Worm (Caenorhabditis elegans) whole organism, L2 larva: ENCODE measurements around the gene C52A10.3.

Source experiments
- C34F6.9 ChIP-seq: fragments of 150-350 bp; optimal IDR thresholded peaks from 2 replicates; lab custom pipeline; 2014; ENCODE audit warnings: missing biosample characterization, missing genetic modification characterization
- F13H6.1 ChIP-seq: sonication (generic microtip); optimal IDR thresholded peaks from 2 replicates; lab custom pipeline; 2016; ENCODE audit warnings: missing genetic modification characterization, missing compliant biosample characterization
- Y55F3AM.14 ChIP-seq: fragments of 200-800 bp; sonication (Bioruptor generic); optimal IDR thresholded peaks from 2 replicates; lab custom pipeline; 2018; ENCODE audit warnings: mild to moderate bottlenecking, missing genetic modification characterization, missing compliant biosample characterization
- ZK546.5 ChIP-seq: sonication (generic microtip); optimal IDR thresholded peaks from 2 replicates; lab custom pipeline; 2017; ENCODE audit warnings: missing biosample characterization, missing genetic modification characterization
- ama-1 ChIP-seq: fragments of 150-350 bp; optimal IDR thresholded peaks from 2 replicates; lab custom pipeline; 2018; ENCODE audit warnings: inconsistent platforms
- blmp-1 ChIP-seq: sonication (generic microtip); optimal IDR thresholded peaks from 2 replicates; lab custom pipeline; 2017; ENCODE audit warnings: missing genetic modification characterization, mild to moderate bottlenecking, missing compliant biosample characterization, antibody characterized with exemption, moderate library complexity; ENCODE audit not compliant: insufficient read depth
- ceh-82 ChIP-seq: fragments of 150-350 bp; optimal IDR thresholded peaks from 2 replicates; lab custom pipeline; 2014; ENCODE audit warnings: missing biosample characterization, missing genetic modification characterization
- crh-2 ChIP-seq: sonication (generic microtip); optimal IDR thresholded peaks from 2 replicates; lab custom pipeline; 2017; ENCODE audit warnings: missing biosample characterization, missing genetic modification characterization
- dmd-4 ChIP-seq: sonication (generic microtip); optimal IDR thresholded peaks from 2 replicates; lab custom pipeline; 2017; ENCODE audit warnings: missing biosample characterization, missing genetic modification characterization
- egl-27 ChIP-seq: sonication (generic microtip); optimal IDR thresholded peaks from 3 replicates; lab custom pipeline; 2017; ENCODE audit warnings: missing biosample characterization, missing genetic modification reagents, missing genetic modification characterization
- elt-3 ChIP-seq: sonication (generic microtip); optimal IDR thresholded peaks from 2 replicates; lab custom pipeline; 2017; ENCODE audit warnings: missing biosample characterization, missing genetic modification characterization
- fos-1 ChIP-seq: fragments of 150-350 bp; optimal IDR thresholded peaks from 2 replicates; lab custom pipeline; 2014; ENCODE audit warnings: missing biosample characterization, missing genetic modification characterization
- gmeb-1 ChIP-seq: fragments of 150-350 bp; optimal IDR thresholded peaks from 2 replicates; lab custom pipeline; 2014; ENCODE audit warnings: missing biosample characterization, missing genetic modification characterization
- lin-11 ChIP-seq: fragments of 150-350 bp; sonication (generic microtip); optimal IDR thresholded peaks from 2 replicates; lab custom pipeline; 2014; ENCODE audit warnings: missing biosample characterization, missing genetic modification characterization, inconsistent platforms, mixed read lengths
- lin-13 ChIP-seq: fragments of 150-350 bp; optimal IDR thresholded peaks from 2 replicates; lab custom pipeline; 2014; ENCODE audit warnings: missing biosample characterization, missing genetic modification reagents, missing genetic modification characterization
- lsy-2 ChIP-seq, 2 experiments: fragments of 150-350 bp in 1 of 2; sonication (generic microtip) in 1 of 2; optimal IDR thresholded peaks; 2 replicates each; lab custom pipeline; 2014 to 2017; ENCODE audit warnings: missing biosample characterization in 2 of 2, missing genetic modification characterization in 2 of 2
- mab-5 ChIP-seq: fragments of 150-350 bp; optimal IDR thresholded peaks from 2 replicates; lab custom pipeline; 2014; ENCODE audit warnings: missing biosample characterization, missing genetic modification characterization
- mbf-1 ChIP-seq: sonication (generic microtip); optimal IDR thresholded peaks from 2 replicates; lab custom pipeline; 2017; ENCODE audit warnings: missing biosample characterization, missing genetic modification characterization
- nhr-10 ChIP-seq: sonication (generic microtip); optimal IDR thresholded peaks from 2 replicates; lab custom pipeline; 2017; ENCODE audit warnings: missing biosample characterization, missing genetic modification characterization
- nhr-11 ChIP-seq: fragments of 150-350 bp; optimal IDR thresholded peaks from 2 replicates; lab custom pipeline; 2014; ENCODE audit warnings: missing biosample characterization, missing genetic modification characterization
- nhr-12 ChIP-seq: fragments of 150-350 bp; optimal IDR thresholded peaks from 2 replicates; lab custom pipeline; 2014; ENCODE audit warnings: missing biosample characterization, missing genetic modification characterization
- nhr-129 ChIP-seq: fragments of 150-350 bp; optimal IDR thresholded peaks from 2 replicates; lab custom pipeline; 2014; ENCODE audit warnings: missing biosample characterization, missing genetic modification characterization
- nhr-21 ChIP-seq: fragments of 150-350 bp; optimal IDR thresholded peaks from 2 replicates; lab custom pipeline; 2014; ENCODE audit warnings: missing biosample characterization, missing genetic modification characterization
- nhr-23 ChIP-seq: fragments of 150-350 bp; optimal IDR thresholded peaks from 2 replicates; lab custom pipeline; 2014; ENCODE audit warnings: missing biosample characterization, missing genetic modification reagents, missing genetic modification characterization
- nhr-237 ChIP-seq: fragments of 150-350 bp; optimal IDR thresholded peaks from 2 replicates; lab custom pipeline; 2014; ENCODE audit warnings: missing biosample characterization, missing genetic modification characterization
- nhr-25 ChIP-seq: fragments of 150-350 bp; sonication (generic microtip); optimal IDR thresholded peaks from 3 replicates; lab custom pipeline; 2014; ENCODE audit warnings: missing biosample characterization, missing genetic modification characterization
- nhr-6 ChIP-seq: fragments of 150-350 bp; optimal IDR thresholded peaks from 2 replicates; lab custom pipeline; 2014; ENCODE audit warnings: missing biosample characterization, missing genetic modification characterization
- nhr-77 ChIP-seq: fragments of 150-350 bp; optimal IDR thresholded peaks from 2 replicates; lab custom pipeline; 2014; ENCODE audit warnings: missing biosample characterization, missing genetic modification characterization
- sem-4 ChIP-seq: fragments of 150-350 bp; optimal IDR thresholded peaks from 2 replicates; lab custom pipeline; 2014; ENCODE audit warnings: missing biosample characterization, missing genetic modification reagents, missing genetic modification characterization
- skn-1 ChIP-seq: sonication (generic microtip); optimal IDR thresholded peaks from 2 replicates; lab custom pipeline; 2017; ENCODE audit warnings: missing biosample characterization, missing genetic modification characterization
- sma-3 ChIP-seq: sonication (generic microtip); optimal IDR thresholded peaks from 2 replicates; lab custom pipeline; 2016; ENCODE audit warnings: missing genetic modification reagents, missing genetic modification characterization, missing compliant biosample characterization
- sma-9 ChIP-seq, 2 experiments: fragments of 150-350 bp in 1 of 2; sonication (generic microtip) in 1 of 2; optimal IDR thresholded peaks; 2 replicates each; lab custom pipeline; 2014 to 2016; ENCODE audit warnings: missing genetic modification characterization in 2 of 2, mild to moderate bottlenecking in 1 of 2, missing biosample characterization in 1 of 2, missing compliant biosample characterization in 1 of 2, missing genetic modification reagents in 1 of 2, moderate library complexity in 1 of 2
- snpc-4 ChIP-seq: fragments of 150-350 bp; optimal IDR thresholded peaks from 2 replicates; lab custom pipeline; 2014; ENCODE audit warnings: missing biosample characterization, missing genetic modification characterization
- unc-55 ChIP-seq: fragments of 150-350 bp; sonication (generic microtip); optimal IDR thresholded peaks from 3 replicates; lab custom pipeline; 2014; ENCODE audit warnings: missing biosample characterization, missing genetic modification reagents, missing genetic modification characterization
- unc-62 ChIP-seq: fragments of 150-350 bp; optimal IDR thresholded peaks from 2 replicates; lab custom pipeline; 2014; ENCODE audit warnings: missing biosample characterization, missing genetic modification reagents, missing genetic modification characterization
- ztf-1 ChIP-seq: fragments of 200-800 bp; sonication (Bioruptor generic); conservative IDR thresholded peaks from 2 replicates; pipeline ENCODE4 v1.3.6; 2022; ENCODE audit warnings: missing genetic modification characterization, missing compliant biosample characterization
- ztf-4 ChIP-seq: fragments of 150-350 bp; optimal IDR thresholded peaks from 2 replicates; lab custom pipeline; 2014; ENCODE audit warnings: missing biosample characterization, missing genetic modification characterization

Gene C52A10.3

ce11 chrV:5269024-5269535 lies 29.8 kb upstream of the C52A10.3 start, which contains the start of gene penr-1:
Gene penr-1 (plus strand): TSS chrV:5269485.
- TF ChIP-seq C34F6.9 (tag; lab: Kevin White, UChicago) = peak; percentile 76
- peak; percentile 41 for TF ChIP-seq sma-3 (GFP tag; lab: Kevin White, UChicago)
- TF ChIP-seq mbf-1 (tag; lab: Kevin White, UChicago) = no peak
- TF ChIP-seq sem-4 (tag; lab: Kevin White, UChicago) = peak; percentile 49
- TF ChIP-seq fos-1 (tag; lab: Kevin White, UChicago) = peak; percentile 15
- no peak for TF ChIP-seq ztf-4 (tag; lab: Kevin White, UChicago)
- peak; percentile 46 for TF ChIP-seq nhr-25 (tag; lab: Kevin White, UChicago)
- TF ChIP-seq unc-55 (GFP tag; lab: Kevin White, UChicago) = peak; percentile 71
- TF ChIP-seq nhr-6 (tag; lab: Kevin White, UChicago) = no peak
- TF ChIP-seq lin-13 (GFP tag; lab: Kevin White, UChicago) = peak; percentile 35
- peak; percentile 92 for TF ChIP-seq gmeb-1 (tag; lab: Kevin White, UChicago)
- TF ChIP-seq lin-11 = peak; percentile 18
- TF ChIP-seq Y55F3AM.14 (GFP tag; lab: Kevin White, UChicago) = no peak
- TF ChIP-seq lsy-2 (tag; optimal IDR thresholded peaks at IDR 0.05; lab: Kevin White, UChicago) = peak; percentile 3 to 74
- TF ChIP-seq nhr-77 (tag; lab: Kevin White, UChicago) = no peak
- peak; percentile 62 for TF ChIP-seq crh-2 (tag; lab: Kevin White, UChicago)
- TF ChIP-seq F13H6.1 = peak; percentile 40
- TF ChIP-seq nhr-21 (tag; lab: Kevin White, UChicago) = no peak
- TF ChIP-seq sma-9 (GFP tag; optimal IDR thresholded peaks at IDR 0.05; lab: Kevin White, UChicago) = peak; percentile 74
- no peak for TF ChIP-seq sma-9 (tag; optimal IDR thresholded peaks at IDR 0.05; lab: Kevin White, UChicago)
- TF ChIP-seq nhr-129 (tag; lab: Kevin White, UChicago) = peak; percentile 57

- TF ChIP-seq snpc-4 (tag; lab: Kevin White, UChicago) = no peak
These were observed 26.3 kb upstream of the C52A10.3 start, which contains the start of the genes srt-69 and B0238.12 for ce11 chrV:5265581-5265980. Gene srt-69 (minus strand): TSS chrV:5265681. Gene B0238.12 (plus strand): TSS chrV:5265844.

ce11 chrV:5262999-5263398 lies 23.7 kb upstream of the C52A10.3 start, which contains the start of gene cest-30:
Gene cest-30 (minus strand): TSS chrV:5263099.
- TF ChIP-seq F13H6.1 (no peak), nhr-23 (tag; lab: Kevin White, UChicago) (no peak), nhr-11 (tag; lab: Kevin White, UChicago) (no peak), ZK546.5 (tag; lab: Kevin White, UChicago) (no peak), fos-1 (tag; lab: Kevin White, UChicago) (no peak), dmd-4 (tag; lab: Kevin White, UChicago) (no peak), elt-3 (tag; lab: Kevin White, UChicago) (no peak), mab-5 (tag; lab: Kevin White, UChicago) (no peak), nhr-25 (tag; lab: Kevin White, UChicago) (no peak), ztf-1 (GFP tag; lab: Robert Waterston, UW) (no peak), egl-27 (tag; lab: Kevin White, UChicago) (no peak), nhr-12 (tag; lab: Kevin White, UChicago) (no peak), mbf-1 (tag; lab: Kevin White, UChicago) (no peak), ama-1 (lab: Kevin White, UChicago) (no peak), gmeb-1 (tag; lab: Kevin White, UChicago) (no peak), unc-62 (GFP tag; lab: Kevin White, UChicago) (no peak), nhr-129 (tag; lab: Kevin White, UChicago) (no peak)

- TF ChIP-seq blmp-1 (tag; lab: Kevin White, UChicago) (no peak), nhr-21 (tag; lab: Kevin White, UChicago) (no peak), nhr-10 (tag; lab: Kevin White, UChicago) (no peak), nhr-237 (tag; lab: Kevin White, UChicago) (no peak), skn-1 (tag; lab: Kevin White, UChicago) (no peak), sma-3 (GFP tag; lab: Kevin White, UChicago) (no peak), F13H6.1 (no peak), nhr-11 (tag; lab: Kevin White, UChicago) (no peak), mab-5 (tag; lab: Kevin White, UChicago) (no peak), ztf-1 (GFP tag; lab: Robert Waterston, UW) (no peak), nhr-6 (tag; lab: Kevin White, UChicago) (no peak), ceh-82 (tag; lab: Kevin White, UChicago) (no peak), ztf-4 (tag; lab: Kevin White, UChicago) (no peak)
- TF ChIP-seq, all 48 proteins: peak for 0
These were observed 20.1 kb upstream of the C52A10.3 start, which contains the start of gene srt-70 for ce11 chrV:5259448-5259847. Gene srt-70 (minus strand): TSS chrV:5259548.
